Worm (Caenorhabditis elegans) whole organism, L4 larva: Measurements from ENCODE around the gene mpst-3.
A peak's percentile ranks its signal among the peaks of the same experiment; 100 is the strongest.

Experiments used
- F10B5.3 ChIP-seq: sonication (generic microtip); optimal IDR thresholded peaks from 2 replicates; lab custom pipeline; 2016; ENCODE audit warnings: mild to moderate bottlenecking, missing genetic modification characterization, missing compliant biosample characterization
- F49E8.2 ChIP-seq: sonication (generic microtip); optimal IDR thresholded peaks from 2 replicates; lab custom pipeline; 2016; ENCODE audit warnings: missing compliant biosample characterization, mild to moderate bottlenecking, missing genetic modification characterization, borderline replicate concordance
- ZK337.2 ChIP-seq: fragments of 200-800 bp; sonication (Bioruptor generic); IDR thresholded peaks from 2 replicates; pipeline ENCODE4 v1.3.6; 2022; ENCODE audit warnings: missing genetic modification reagents, missing genetic modification characterization, missing compliant biosample characterization
- aha-1 ChIP-seq: fragments of 150-350 bp; peaks from one replicate; lab custom pipeline; 2014; ENCODE audit warnings: missing biosample characterization, missing genetic modification characterization
- aly-2 ChIP-seq: sonication (generic microtip); optimal IDR thresholded peaks from 2 replicates; lab custom pipeline; 2018; ENCODE audit warnings: missing biosample characterization, missing genetic modification characterization
- ama-1 ChIP-seq: fragments of 150-350 bp; optimal IDR thresholded peaks from 2 replicates; lab custom pipeline; 2014; ENCODE audit warnings: inconsistent platforms, mixed read lengths
- ceh-82 ChIP-seq: sonication (generic microtip); optimal IDR thresholded peaks from 2 replicates; lab custom pipeline; 2017; ENCODE audit warnings: missing biosample characterization, missing genetic modification characterization
- daf-16 ChIP-seq, 3 experiments: sonication (generic microtip); optimal IDR thresholded peaks; 2 replicates each; lab custom pipeline; 2016 to 2017; ENCODE audit warnings: missing genetic modification characterization in 3 of 3, missing genetic modification reagents in 3 of 3, mild to moderate bottlenecking in 2 of 3, missing compliant biosample characterization in 2 of 3, missing biosample characterization in 1 of 3, moderate library complexity in 1 of 3
- daf-8 ChIP-seq: fragments of 200-800 bp; sonication (Bioruptor generic); IDR thresholded peaks from 2 replicates; pipeline ENCODE4 v1.3.6; 2022; ENCODE audit warnings: missing genetic modification characterization, missing compliant biosample characterization
- dmd-6 ChIP-seq: fragments of 200-800 bp; sonication (Bioruptor generic); IDR thresholded peaks from 2 replicates; pipeline ENCODE4 v1.3.6; 2022; ENCODE audit warnings: missing genetic modification reagents, missing genetic modification characterization, missing compliant biosample characterization
- dve-1 ChIP-seq: sonication (generic microtip); optimal IDR thresholded peaks from 2 replicates; lab custom pipeline; 2017; ENCODE audit warnings: antibody characterized with exemption, mild to moderate bottlenecking, missing genetic modification characterization, missing compliant biosample characterization; ENCODE audit not compliant: insufficient read depth
- egl-43 ChIP-seq: fragments of 200-800 bp; sonication (Bioruptor generic); IDR thresholded peaks from 2 replicates; pipeline ENCODE4 v1.3.6; 2022; ENCODE audit warnings: missing genetic modification reagents, missing genetic modification characterization, missing compliant biosample characterization
- fkh-10 ChIP-seq: fragments of 150-350 bp; optimal IDR thresholded peaks from 2 replicates; lab custom pipeline; 2014; ENCODE audit warnings: missing biosample characterization, missing genetic modification reagents, missing genetic modification characterization
- fos-1 ChIP-seq: fragments of 150-350 bp; optimal IDR thresholded peaks from 2 replicates; lab custom pipeline; 2014; ENCODE audit warnings: missing biosample characterization, missing genetic modification characterization
- hif-1 ChIP-seq, 2 experiments: sonication (generic microtip); optimal IDR thresholded peaks; 2 replicates each; lab custom pipeline; 2016 to 2017; ENCODE audit warnings: missing compliant biosample characterization in 2 of 2, missing genetic modification characterization in 2 of 2, missing genetic modification reagents in 2 of 2, missing genotype in 2 of 2, mild to moderate bottlenecking in 1 of 2
- hlh-11 ChIP-seq: fragments of 200-800 bp; sonication (Bioruptor generic); optimal IDR thresholded peaks from 2 replicates; lab custom pipeline; 2018; ENCODE audit warnings: mild to moderate bottlenecking, missing genetic modification characterization, missing compliant biosample characterization
- hlh-30 ChIP-seq: sonication (generic microtip); optimal IDR thresholded peaks from 2 replicates; lab custom pipeline; 2017; ENCODE audit warnings: antibody characterized with exemption, mild to moderate bottlenecking, missing genetic modification characterization, missing compliant biosample characterization; ENCODE audit not compliant: insufficient read depth
- hmg-1.1 ChIP-seq: fragments of 200-800 bp; sonication (Bioruptor generic); IDR thresholded peaks from 2 replicates; pipeline ENCODE4 v1.3.6; 2022; ENCODE audit warnings: missing genetic modification reagents, missing genetic modification characterization, missing compliant biosample characterization
- jun-1 ChIP-seq: fragments of 150-350 bp; optimal IDR thresholded peaks from 2 replicates; lab custom pipeline; 2014; ENCODE audit warnings: missing biosample characterization, missing genetic modification reagents, missing genetic modification characterization
- lim-7 ChIP-seq: fragments of 200-800 bp; sonication (Bioruptor generic); IDR thresholded peaks from 2 replicates; pipeline ENCODE4 v1.3.6; 2022; ENCODE audit warnings: missing genetic modification characterization, missing compliant biosample characterization
- lin-1 ChIP-seq: fragments of 200-800 bp; sonication (Bioruptor generic); IDR thresholded peaks from 2 replicates; pipeline ENCODE4 v1.3.6; 2022; ENCODE audit warnings: missing genetic modification reagents, missing genetic modification characterization, missing compliant biosample characterization
- lsy-2 ChIP-seq, 2 experiments: fragments of 150-350 bp in 1 of 2; sonication (generic microtip) in 1 of 2; optimal IDR thresholded peaks; 2 replicates each; lab custom pipeline; 2014 to 2017; ENCODE audit warnings: missing biosample characterization in 2 of 2, missing genetic modification characterization in 2 of 2
- madf-5 ChIP-seq, 2 experiments: fragments of 200-800 bp; sonication (Bioruptor generic); IDR thresholded peaks; 2 replicates each; pipeline ENCODE4 v1.3.6; 2022; ENCODE audit warnings: missing compliant biosample characterization in 2 of 2, missing genetic modification characterization in 2 of 2
- mdl-1 ChIP-seq, 2 experiments: fragments of 150-350 bp in 1 of 2; sonication (generic microtip) in 1 of 2; optimal IDR thresholded peaks; 2 replicates each; lab custom pipeline; 2014 to 2017; ENCODE audit warnings: missing biosample characterization in 2 of 2, missing genetic modification characterization in 2 of 2
- mep-1 ChIP-seq: fragments of 150-350 bp; sonication (generic microtip); optimal IDR thresholded peaks from 3 replicates; lab custom pipeline; 2014; ENCODE audit warnings: missing biosample characterization, missing genetic modification characterization
- nhr-102 ChIP-seq: sonication (generic microtip); optimal IDR thresholded peaks from 2 replicates; lab custom pipeline; 2016; ENCODE audit warnings: mild to moderate bottlenecking, missing genetic modification characterization, moderate library complexity, missing compliant biosample characterization
- nhr-11 ChIP-seq: fragments of 150-350 bp; optimal IDR thresholded peaks from 2 replicates; lab custom pipeline; 2014; ENCODE audit warnings: missing biosample characterization, missing genetic modification characterization
- nhr-111 ChIP-seq: fragments of 200-800 bp; sonication (Bioruptor generic); optimal IDR thresholded peaks from 2 replicates; lab custom pipeline; 2018; ENCODE audit warnings: mild to moderate bottlenecking, missing genetic modification characterization, missing compliant biosample characterization
- nhr-237 ChIP-seq: sonication (generic microtip); optimal IDR thresholded peaks from 2 replicates; lab custom pipeline; 2017; ENCODE audit warnings: missing biosample characterization, missing genetic modification characterization
- nhr-28 ChIP-seq: fragments of 150-350 bp; optimal IDR thresholded peaks from 2 replicates; lab custom pipeline; 2014; ENCODE audit warnings: missing biosample characterization, missing genetic modification characterization
- nhr-41 ChIP-seq: fragments of 200-800 bp; sonication (Bioruptor generic); IDR thresholded peaks from 2 replicates; pipeline ENCODE4 v1.3.6; 2022; ENCODE audit warnings: missing genetic modification reagents, missing genetic modification characterization, missing compliant biosample characterization
- nhr-42 ChIP-seq: fragments of 200-800 bp; sonication (Bioruptor generic); IDR thresholded peaks from 2 replicates; pipeline ENCODE4 v1.3.6; 2022; ENCODE audit warnings: missing genetic modification characterization, missing compliant biosample characterization
- nhr-48 ChIP-seq: sonication (generic microtip); optimal IDR thresholded peaks from 2 replicates; lab custom pipeline; 2016; ENCODE audit warnings: mild to moderate bottlenecking, missing genetic modification characterization, missing compliant biosample characterization
- nhr-77 ChIP-seq: fragments of 150-350 bp; optimal IDR thresholded peaks from 2 replicates; lab custom pipeline; 2014; ENCODE audit warnings: missing biosample characterization, missing genetic modification characterization
- pha-4 ChIP-seq, 2 experiments: fragments of 150-350 bp in 1 of 2; fragments of 200-800 bp in 1 of 2; sonication (Bioruptor generic) in 1 of 2; IDR thresholded peaks in 1 of 2; optimal IDR thresholded peaks in 1 of 2; 2 replicates each; pipeline versions ENCODE4 v1.3.6 to Lab custom; 2014 to 2022; ENCODE audit warnings: missing genetic modification characterization in 2 of 2, missing genetic modification reagents in 2 of 2, missing biosample characterization in 1 of 2, missing compliant biosample characterization in 1 of 2
- pqm-1 ChIP-seq: sonication (generic microtip); optimal IDR thresholded peaks from 2 replicates; lab custom pipeline; 2017; ENCODE audit warnings: missing biosample characterization, missing genetic modification characterization
- rbr-2 ChIP-seq: sonication (generic microtip); optimal IDR thresholded peaks from 2 replicates; lab custom pipeline; 2016; ENCODE audit warnings: missing genotype, missing genetic modification characterization, missing compliant biosample characterization
- skn-1 ChIP-seq: fragments of 150-350 bp; optimal IDR thresholded peaks from 2 replicates; lab custom pipeline; 2014; ENCODE audit warnings: missing biosample characterization, missing genetic modification characterization
- snpc-1.2 ChIP-seq: fragments of 200-800 bp; sonication (Bioruptor generic); IDR thresholded peaks from 2 replicates; pipeline ENCODE4 v1.3.6; 2022; ENCODE audit warnings: missing genetic modification reagents, missing genetic modification characterization, missing compliant biosample characterization
- unc-130 ChIP-seq: sonication (generic microtip); optimal IDR thresholded peaks from 2 replicates; lab custom pipeline; 2016; ENCODE audit warnings: missing genetic modification reagents, missing genetic modification characterization, missing compliant biosample characterization
- unc-39 ChIP-seq: sonication (generic microtip); optimal IDR thresholded peaks from 2 replicates; lab custom pipeline; 2017; ENCODE audit warnings: missing biosample characterization, missing genetic modification characterization
- unc-62 ChIP-seq, 3 experiments: fragments of 150-350 bp in 1 of 3; sonication (generic microtip); optimal IDR thresholded peaks in 2 of 3; peaks in 1 of 3; 1 replicate in 1 of 3; 2 replicates in 2 of 3; lab custom pipeline; 2014 to 2017; ENCODE audit warnings: missing biosample characterization in 3 of 3, missing genetic modification characterization in 3 of 3, missing genetic modification reagents in 3 of 3, missing genotype in 1 of 3
- vab-7 ChIP-seq: fragments of 200-800 bp; sonication (Bioruptor generic); IDR thresholded peaks from 2 replicates; pipeline ENCODE4 v1.3.6; 2022; ENCODE audit warnings: missing genetic modification reagents, missing genetic modification characterization, missing compliant biosample characterization
- zfp-2 ChIP-seq: sonication (generic microtip); optimal IDR thresholded peaks from 2 replicates; lab custom pipeline; 2016; ENCODE audit warnings: mild to moderate bottlenecking, missing genetic modification characterization, missing compliant biosample characterization
- zfp-3 ChIP-seq: fragments of 200-800 bp; sonication (Bioruptor generic); conservative IDR thresholded peaks from 2 replicates; pipeline ENCODE4 v1.3.6; 2022; ENCODE audit warnings: missing genetic modification reagents, missing genetic modification characterization, missing compliant biosample characterization
- ztf-11 ChIP-seq: fragments of 150-350 bp; optimal IDR thresholded peaks from 2 replicates; lab custom pipeline; 2014; ENCODE audit warnings: missing biosample characterization, missing genetic modification characterization
- ztf-7 ChIP-seq: fragments of 150-350 bp; optimal IDR thresholded peaks from 2 replicates; lab custom pipeline; 2014; ENCODE audit warnings: missing biosample characterization, missing genetic modification characterization

mpst-3 gene

DNA sequence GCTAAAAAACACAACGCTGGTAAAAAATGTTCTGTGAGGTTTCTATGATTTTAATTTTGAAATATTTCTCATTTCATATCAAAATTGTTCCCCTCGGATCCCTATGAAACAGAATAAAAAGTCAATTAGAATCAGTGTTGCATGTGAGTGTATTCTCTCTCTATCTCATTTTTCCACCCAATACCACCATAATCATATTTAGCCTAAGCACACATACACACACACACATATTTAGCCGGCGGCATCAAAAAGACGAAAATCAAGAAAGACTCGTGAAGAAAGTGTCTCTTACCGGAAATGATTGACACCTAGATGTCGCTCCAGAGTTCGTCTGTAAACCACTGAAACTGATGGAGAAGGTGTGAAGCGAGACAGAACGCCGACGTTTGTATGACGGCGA lies 41.2 kb upstream of the mpst-3 start:
- TF ChIP-seq ztf-7 (tag; lab: Kevin White, UChicago), result no peak
- no peak for TF ChIP-seq pha-4 (GFP tag; IDR thresholded peaks at IDR 0.05; lab: Robert Waterston, UW)
- no peak for TF ChIP-seq pha-4 (tag; optimal IDR thresholded peaks at IDR 0.05; lab: Kevin White, UChicago)
- no peak for TF ChIP-seq rbr-2
- TF ChIP-seq fos-1 (tag; lab: Kevin White, UChicago), result no peak
- TF ChIP-seq aha-1, result peak; percentile 72
- no peak for TF ChIP-seq pqm-1 (tag; lab: Kevin White, UChicago)
- TF ChIP-seq dmd-6, result 0 out of 2 replicates have a peak, but pooled peaks have one; percentile 21

DNA sequence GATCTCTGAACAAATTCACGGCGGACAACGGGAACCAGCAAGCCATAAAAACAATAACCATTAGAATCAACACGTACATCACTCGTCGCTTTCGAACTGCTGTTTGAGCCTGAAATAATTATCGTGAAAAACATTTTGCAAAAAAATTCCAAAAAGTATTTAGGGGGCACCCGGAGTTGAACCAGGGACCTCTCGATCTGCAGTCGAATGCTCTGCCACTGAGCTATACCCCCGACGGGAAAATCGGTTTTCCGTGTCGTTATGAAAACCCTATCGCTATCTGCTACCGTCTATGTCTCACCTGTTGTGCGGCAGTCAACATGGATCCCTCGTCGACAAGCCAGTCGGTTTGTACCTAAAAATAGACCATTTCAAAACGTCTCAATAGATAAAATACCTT lies 39.8 kb upstream of the mpst-3 start:
- no peak for TF ChIP-seq zfp-2 (tag; lab: Kevin White, UChicago)
- no peak for TF ChIP-seq aha-1
- no peak for TF ChIP-seq mdl-1 (tag; optimal IDR thresholded peaks at IDR 0.05; lab: Kevin White, UChicago)
- no peak for TF ChIP-seq daf-8 (GFP tag; lab: Robert Waterston, UW)
- TF ChIP-seq vab-7 (GFP tag; lab: Robert Waterston, UW), result peak; percentile 48; the same call in 1 of the 2 replicates
- TF ChIP-seq hlh-30 (tag; lab: Kevin White, UChicago), result no peak
- no peak for TF ChIP-seq unc-130 (GFP tag; lab: Kevin White, UChicago)
- no peak for TF ChIP-seq nhr-42 (GFP tag; lab: Robert Waterston, UW)
- no peak for TF ChIP-seq ztf-7 (tag; lab: Kevin White, UChicago)
- TF ChIP-seq ZK337.2, result no peak
- TF ChIP-seq ama-1 (lab: Kevin White, UChicago), result no peak
- no peak for TF ChIP-seq nhr-41 (GFP tag; lab: Robert Waterston, UW)
- TF ChIP-seq unc-62 (GFP tag; optimal IDR thresholded peaks at IDR 0.05 in 1 of 2; lab: Kevin White, UChicago), result no peak
- TF ChIP-seq unc-62 (tag; optimal IDR thresholded peaks at IDR 0.05; lab: Kevin White, UChicago), result no peak
- no peak for TF ChIP-seq fkh-10 (GFP tag; lab: Kevin White, UChicago)
- TF ChIP-seq nhr-48 (tag; lab: Kevin White, UChicago), result peak; percentile 15
- no peak for TF ChIP-seq nhr-237 (tag; lab: Kevin White, UChicago)
- TF ChIP-seq nhr-102 (tag; lab: Kevin White, UChicago), result no peak
- no peak for TF ChIP-seq jun-1 (tag; lab: Kevin White, UChicago)
- peak; percentile 58; the same call in 1 of the 2 replicates for TF ChIP-seq hmg-1.1
- TF ChIP-seq nhr-111 (GFP tag; lab: Kevin White, UChicago), result no peak
- TF ChIP-seq egl-43 (GFP tag; lab: Robert Waterston, UW), result no peak; the same call in none of the 2 replicates
- peak; percentile 8 for TF ChIP-seq nhr-28 (tag; lab: Kevin White, UChicago)
- TF ChIP-seq pha-4 (GFP tag; IDR thresholded peaks at IDR 0.05; lab: Robert Waterston, UW), result peak; percentile 71; the same call in 1 of the 2 replicates
- TF ChIP-seq pha-4 (tag; optimal IDR thresholded peaks at IDR 0.05; lab: Kevin White, UChicago), result no peak
- no peak for TF ChIP-seq fos-1 (tag; lab: Kevin White, UChicago)
- TF ChIP-seq F10B5.3 (tag; lab: Kevin White, UChicago), result no peak
- no peak for TF ChIP-seq ceh-82
- peak; percentile 61 for TF ChIP-seq lim-7
- peak; percentile 48; the same call in 1 of the 2 replicates for TF ChIP-seq lin-1 (GFP tag; lab: Robert Waterston, UW)
- 0 out of 4 replicates have a peak, but pooled peaks of 1 of the 2 experiments have one; percentile 63 for TF ChIP-seq madf-5 (GFP tag; IDR thresholded peaks at IDR 0.05; lab: Robert Waterston, UW)
- peak in 1 of 2 experiments; percentile 37 for TF ChIP-seq daf-16 (GFP tag; optimal IDR thresholded peaks at IDR 0.05; lab: Kevin White, UChicago)
- TF ChIP-seq daf-16 (tag; optimal IDR thresholded peaks at IDR 0.05; lab: Kevin White, UChicago), result peak; percentile 66
- TF ChIP-seq nhr-77, result peak; percentile 6
- TF ChIP-seq snpc-1.2 (GFP tag; lab: Robert Waterston, UW), result no peak
- no peak for TF ChIP-seq hlh-11 (tag; lab: Kevin White, UChicago)
- TF ChIP-seq ztf-11 (tag; lab: Kevin White, UChicago), result no peak
- no peak; the same call in 1 of the 2 replicates for TF ChIP-seq dmd-6
- TF ChIP-seq lsy-2 (tag; optimal IDR thresholded peaks at IDR 0.05; lab: Kevin White, UChicago), result no peak
- no peak for TF ChIP-seq hif-1 (tag; optimal IDR thresholded peaks at IDR 0.05; lab: Kevin White, UChicago)
- TF ChIP-seq mep-1, result no peak
- TF ChIP-seq rbr-2, result peak; percentile 31
- no peak for TF ChIP-seq skn-1 (tag; lab: Kevin White, UChicago)
- no peak for TF ChIP-seq dve-1 (tag; lab: Kevin White, UChicago)
- TF ChIP-seq F49E8.2, result no peak
- TF ChIP-seq zfp-3 (GFP tag; lab: Robert Waterston, UW), result no peak
- TF ChIP-seq unc-39 (tag; lab: Kevin White, UChicago), result no peak
- no peak for TF ChIP-seq aly-2
- no peak for TF ChIP-seq nhr-11 (tag; lab: Kevin White, UChicago)
